Fruit fly (Drosophila melanogaster) whole organism, prepupa: ENCODE measurements around the gene eEF1delta.

Source experiments
- CG6792 ChIP-seq: fragments of 200-800 bp; sonication (Bioruptor generic); optimal IDR thresholded peaks from 3 replicates; lab custom pipeline; 2016; ENCODE audit warnings: missing biosample characterization, missing genetic modification characterization
- dac ChIP-seq: fragments of 200-800 bp; sonication (Bioruptor generic); optimal IDR thresholded peaks from 2 replicates; lab custom pipeline; 2017; ENCODE audit warnings: missing biosample characterization, mild to moderate bottlenecking, missing genetic modification characterization
- topi ChIP-seq: fragments of 200-800 bp; sonication (Bioruptor generic); optimal IDR thresholded peaks from 3 replicates; lab custom pipeline; 2016; ENCODE audit warnings: missing biosample characterization, missing genetic modification characterization

- TF ChIP-seq dac, result no peak
- TF ChIP-seq CG6792, result no peak
- no peak for TF ChIP-seq topi (GFP tag; lab: Kevin White, UChicago)
These were observed 48.5 kb downstream of the eEF1delta start, which contains the start of gene CG34043 for dm6 chr2L:10280772-10281171.
